Worm (Caenorhabditis elegans) whole organism, L1 larva: ENCODE results near the gene K10C2.6.

Experiments used
- Y116A8C.19 ChIP-seq: sonication (generic microtip); optimal IDR thresholded peaks from 2 replicates; lab custom pipeline; 2016; ENCODE audit warnings: missing compliant biosample characterization, missing genetic modification characterization, borderline replicate concordance
- aha-1 ChIP-seq: fragments of 150-350 bp; optimal IDR thresholded peaks from 2 replicates; lab custom pipeline; 2014; ENCODE audit warnings: missing biosample characterization, missing genetic modification characterization
- aly-2 ChIP-seq: fragments of 150-350 bp; optimal IDR thresholded peaks from 2 replicates; lab custom pipeline; 2014; ENCODE audit warnings: missing biosample characterization, missing genetic modification characterization
- blmp-1 ChIP-seq: fragments of 150-350 bp; optimal IDR thresholded peaks from 2 replicates; lab custom pipeline; 2014; ENCODE audit warnings: missing biosample characterization, missing genetic modification characterization
- ceh-90 ChIP-seq: sonication (generic microtip); optimal IDR thresholded peaks from 2 replicates; lab custom pipeline; 2016; ENCODE audit warnings: missing genetic modification characterization, missing compliant biosample characterization
- dpl-1 ChIP-seq, 3 experiments: fragments of 150-350 bp in 2 of 3; sonication (generic microtip) in 1 of 3; optimal IDR thresholded peaks; 2 replicates each; lab custom pipeline; 2014 to 2017; ENCODE audit warnings: missing biosample characterization in 3 of 3, missing genetic modification characterization in 3 of 3, missing genetic modification reagents in 3 of 3
- dsc-1 ChIP-seq: sonication (generic microtip); optimal IDR thresholded peaks from 2 replicates; lab custom pipeline; 2016; ENCODE audit warnings: mild to moderate bottlenecking, missing genetic modification characterization, missing compliant biosample characterization
- egl-13 ChIP-seq: sonication (generic microtip); optimal IDR thresholded peaks from 2 replicates; lab custom pipeline; 2016; ENCODE audit warnings: missing genotype, missing genetic modification reagents, missing genetic modification characterization, missing compliant biosample characterization
- elt-2 ChIP-seq: sonication (generic microtip); optimal IDR thresholded peaks from 2 replicates; lab custom pipeline; 2016; ENCODE audit warnings: missing genetic modification characterization, mild to moderate bottlenecking, inconsistent platforms, missing compliant biosample characterization, missing genetic modification reagents
- elt-3 ChIP-seq, 6 experiments: fragments of 150-350 bp in 1 of 6; sonication (generic microtip); optimal IDR thresholded peaks; 2 replicates each; lab custom pipeline; 2017 to 2018; ENCODE audit warnings: missing biosample characterization in 6 of 6, missing genetic modification characterization in 6 of 6, inconsistent platforms in 1 of 6
- ets-5 ChIP-seq: fragments of 200-800 bp; sonication (Bioruptor generic); IDR thresholded peaks from 2 replicates; pipeline ENCODE4 v1.3.6; 2022; ENCODE audit warnings: missing genetic modification characterization, missing compliant biosample characterization
- fos-1 ChIP-seq: fragments of 150-350 bp; optimal IDR thresholded peaks from 2 replicates; lab custom pipeline; 2014; ENCODE audit warnings: missing biosample characterization, missing genetic modification characterization
- hpl-2 ChIP-seq: fragments of 150-350 bp; optimal IDR thresholded peaks from 2 replicates; lab custom pipeline; 2014; ENCODE audit warnings: missing biosample characterization, missing genetic modification reagents, missing genetic modification characterization
- irx-1 ChIP-seq: sonication (generic microtip); optimal IDR thresholded peaks from 2 replicates; lab custom pipeline; 2016; ENCODE audit warnings: missing genetic modification characterization, missing compliant biosample characterization
- isw-1 ChIP-seq: fragments of 200-800 bp; sonication (Bioruptor generic); IDR thresholded peaks from 2 replicates; pipeline ENCODE4 v1.3.6; 2022; ENCODE audit warnings: missing genetic modification characterization, missing compliant biosample characterization
- lin-15B ChIP-seq: fragments of 150-350 bp; sonication (generic microtip); optimal IDR thresholded peaks from 3 replicates; lab custom pipeline; 2014; ENCODE audit warnings: missing biosample characterization, missing genetic modification characterization
- lir-3 ChIP-seq: sonication (generic microtip); optimal IDR thresholded peaks from 2 replicates; lab custom pipeline; 2016; ENCODE audit warnings: mild to moderate bottlenecking, missing genetic modification characterization, moderate library complexity, missing compliant biosample characterization; ENCODE audit not compliant: poor library complexity
- mdl-1 ChIP-seq, 2 experiments: fragments of 150-350 bp; optimal IDR thresholded peaks; 2 replicates each; lab custom pipeline; 2014 to 2017; ENCODE audit warnings: missing biosample characterization in 2 of 2, missing genetic modification characterization in 2 of 2, inconsistent platforms in 1 of 2
- mep-1 ChIP-seq: fragments of 150-350 bp; optimal IDR thresholded peaks from 2 replicates; lab custom pipeline; 2014; ENCODE audit warnings: missing biosample characterization, missing genetic modification characterization
- nhr-19 ChIP-seq: fragments of 200-800 bp; sonication (Bioruptor generic); conservative IDR thresholded peaks from 2 replicates; pipeline ENCODE4 v1.3.6; 2022; ENCODE audit warnings: missing genetic modification characterization, missing compliant biosample characterization
- nhr-20 ChIP-seq: sonication (generic microtip); optimal IDR thresholded peaks from 2 replicates; lab custom pipeline; 2016; ENCODE audit warnings: mild to moderate bottlenecking, missing genetic modification characterization, missing compliant biosample characterization
- nhr-237 ChIP-seq: fragments of 150-350 bp; optimal IDR thresholded peaks from 2 replicates; lab custom pipeline; 2014; ENCODE audit warnings: missing biosample characterization, missing genetic modification characterization
- nhr-28 ChIP-seq: fragments of 150-350 bp; optimal IDR thresholded peaks from 2 replicates; lab custom pipeline; 2014; ENCODE audit warnings: missing biosample characterization, missing genetic modification characterization
- nhr-71 ChIP-seq: sonication (generic microtip); optimal IDR thresholded peaks from 2 replicates; lab custom pipeline; 2016; ENCODE audit warnings: mild to moderate bottlenecking, missing genetic modification characterization, moderate library complexity, missing compliant biosample characterization
- nhr-76 ChIP-seq: sonication (generic microtip); optimal IDR thresholded peaks from 2 replicates; lab custom pipeline; 2017; ENCODE audit warnings: missing biosample characterization, missing genetic modification characterization
- nhr-84 ChIP-seq: sonication (generic microtip); optimal IDR thresholded peaks from 2 replicates; lab custom pipeline; 2017; ENCODE audit warnings: missing biosample characterization, missing genetic modification characterization
- nhr-85 ChIP-seq: sonication (generic microtip); peaks from one replicate; lab custom pipeline; 2016; ENCODE audit warnings: missing genetic modification characterization, inconsistent platforms, missing compliant biosample characterization
- pag-3 ChIP-seq: sonication (generic microtip); optimal IDR thresholded peaks from 2 replicates; lab custom pipeline; 2017; ENCODE audit warnings: missing genetic modification characterization, mild to moderate bottlenecking, missing compliant biosample characterization, antibody characterized with exemption, borderline replicate concordance; ENCODE audit not compliant: insufficient read depth
- skn-1 ChIP-seq: fragments of 150-350 bp; optimal IDR thresholded peaks from 2 replicates; lab custom pipeline; 2014; ENCODE audit warnings: missing biosample characterization, missing genetic modification characterization
- snpc-4 ChIP-seq: fragments of 150-350 bp; optimal IDR thresholded peaks from 2 replicates; lab custom pipeline; 2014; ENCODE audit warnings: missing biosample characterization, missing genetic modification characterization
- snu-23 ChIP-seq: sonication (generic microtip); optimal IDR thresholded peaks from 2 replicates; lab custom pipeline; 2016; ENCODE audit warnings: missing genetic modification characterization, missing compliant biosample characterization
- sox-4 ChIP-seq: sonication (generic microtip); optimal IDR thresholded peaks from 2 replicates; lab custom pipeline; 2016; ENCODE audit warnings: missing genetic modification characterization, missing compliant biosample characterization
- swsn-7 ChIP-seq: sonication (generic microtip); optimal IDR thresholded peaks from 2 replicates; lab custom pipeline; 2016; ENCODE audit warnings: missing genetic modification characterization, missing compliant biosample characterization
- tbx-2 ChIP-seq: sonication (generic microtip); optimal IDR thresholded peaks from 2 replicates; lab custom pipeline; 2016; ENCODE audit warnings: missing genetic modification characterization, missing compliant biosample characterization
- unc-130 ChIP-seq: fragments of 150-350 bp; optimal IDR thresholded peaks from 2 replicates; lab custom pipeline; 2017; ENCODE audit warnings: missing biosample characterization, missing genetic modification characterization, inconsistent platforms
- unc-62 ChIP-seq: fragments of 150-350 bp; optimal IDR thresholded peaks from 2 replicates; lab custom pipeline; 2014; ENCODE audit warnings: missing biosample characterization, missing genetic modification reagents, missing genetic modification characterization
- unc-86 ChIP-seq: sonication (generic microtip); optimal IDR thresholded peaks from 2 replicates; lab custom pipeline; 2016; ENCODE audit warnings: missing genetic modification characterization, missing compliant biosample characterization
- unc-98 ChIP-seq: fragments of 200-800 bp; sonication (Bioruptor generic); IDR thresholded peaks from 2 replicates; pipeline ENCODE4 v1.3.6; 2022; ENCODE audit warnings: missing genetic modification characterization, missing compliant biosample characterization
- vab-15 ChIP-seq: sonication (generic microtip); optimal IDR thresholded peaks from 2 replicates; lab custom pipeline; 2017; ENCODE audit warnings: missing genotype, mild to moderate bottlenecking, missing genetic modification characterization, missing compliant biosample characterization
- xbp-1 ChIP-seq: sonication (generic microtip); optimal IDR thresholded peaks from 2 replicates; lab custom pipeline; 2016; ENCODE audit warnings: missing genetic modification characterization, missing compliant biosample characterization
- zip-4 ChIP-seq: fragments of 200-800 bp; sonication (Bioruptor generic); optimal IDR thresholded peaks from 2 replicates; lab custom pipeline; 2018; ENCODE audit warnings: mild to moderate bottlenecking, missing genetic modification characterization, moderate library complexity, missing compliant biosample characterization
- ztf-4 ChIP-seq: fragments of 150-350 bp; optimal IDR thresholded peaks from 2 replicates; lab custom pipeline; 2014; ENCODE audit warnings: missing biosample characterization, missing genetic modification characterization

Gene K10C2.6

DNA sequence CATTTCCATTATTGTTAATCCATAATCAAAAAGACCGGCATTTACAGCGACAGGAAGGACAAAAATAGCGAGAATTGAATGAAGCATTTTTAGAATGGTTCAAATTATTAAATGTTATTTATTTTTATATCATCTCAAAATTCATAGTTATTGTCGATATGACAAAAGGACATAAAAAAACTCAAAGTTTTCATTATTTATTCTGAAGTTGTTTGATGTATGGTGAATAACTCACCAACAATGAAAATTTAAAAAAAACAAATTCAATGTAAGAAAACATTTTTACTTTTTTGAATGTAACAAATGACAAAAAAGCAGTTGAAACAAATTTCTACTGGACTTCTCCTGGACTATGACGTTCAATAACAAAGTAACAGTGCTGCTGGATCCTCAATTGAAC lies 10.8 kb upstream of the K10C2.6 start, which contains the start of gene K10C2.14:
Gene K10C2.14 (minus strand): TSS at position 101 of the 400 bp plus-strand sequence.
- TF ChIP-seq aha-1 (tag; lab: Kevin White, UChicago) (no peak), lin-15B (tag; lab: Kevin White, UChicago) (no peak), egl-13 (tag; lab: Kevin White, UChicago) (no peak), skn-1 (no peak), nhr-237 (tag; lab: Kevin White, UChicago) (no peak), ets-5 (GFP tag; lab: Robert Waterston, UW) (no peak)
- TF ChIP-seq, all 84 proteins: peak for 0

DNA sequence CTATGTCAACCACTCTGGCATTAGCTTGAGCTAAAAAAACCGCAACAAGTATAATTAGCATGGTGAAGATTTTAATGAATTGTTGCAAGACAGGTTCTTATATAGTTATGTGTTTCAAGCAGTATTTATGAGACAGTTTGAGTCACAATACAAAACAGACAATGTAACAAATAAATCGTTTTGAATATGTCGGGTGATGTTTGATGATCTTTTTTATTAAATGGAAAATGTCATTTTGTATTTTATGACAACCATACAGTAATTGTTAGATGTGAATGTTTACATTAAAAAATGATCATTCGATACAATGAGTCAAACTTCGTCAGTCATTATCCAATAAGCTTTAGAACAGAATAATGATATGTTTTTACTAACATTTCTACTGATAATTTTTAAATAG lies 7.9 kb upstream of the K10C2.6 start, which contains the start of gene K10C2.7:
Gene K10C2.7 (minus strand): TSS at position 101 of the 400 bp plus-strand sequence.
- TF ChIP-seq lir-3 (tag; lab: Kevin White, UChicago) (no peak), unc-98 (GFP tag; lab: Robert Waterston, UW) (no peak), hpl-2 (no peak), irx-1 (tag; lab: Kevin White, UChicago) (no peak), dsc-1 (tag; lab: Kevin White, UChicago) (no peak), nhr-76 (no peak), mep-1 (no peak), sox-4 (tag; lab: Kevin White, UChicago) (no peak), blmp-1 (tag; lab: Kevin White, UChicago) (no peak)

DNA sequence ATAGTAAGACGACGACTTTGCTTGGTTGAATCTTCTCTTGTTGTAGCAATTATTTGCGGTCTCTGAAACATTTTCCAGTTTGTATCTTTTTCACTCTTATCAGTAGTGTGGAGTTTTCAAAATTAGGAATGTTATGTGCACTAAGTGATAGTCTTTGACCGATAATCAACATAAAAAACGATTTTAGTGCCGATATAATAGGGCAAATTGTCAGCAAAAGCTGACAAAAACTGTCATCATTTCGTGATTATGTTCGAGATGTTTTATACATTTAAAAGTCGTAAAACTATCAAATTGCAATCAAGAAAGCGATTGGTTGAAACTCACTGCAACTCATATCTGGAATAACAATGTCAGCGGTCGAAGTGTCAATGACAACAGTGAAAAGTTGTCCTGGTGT lies 6.0 kb upstream of the K10C2.6 start:
- TF ChIP-seq unc-98 (GFP tag; lab: Robert Waterston, UW) (no peak), elt-2 (tag; lab: Kevin White, UChicago) (peak; percentile 63)

DNA sequence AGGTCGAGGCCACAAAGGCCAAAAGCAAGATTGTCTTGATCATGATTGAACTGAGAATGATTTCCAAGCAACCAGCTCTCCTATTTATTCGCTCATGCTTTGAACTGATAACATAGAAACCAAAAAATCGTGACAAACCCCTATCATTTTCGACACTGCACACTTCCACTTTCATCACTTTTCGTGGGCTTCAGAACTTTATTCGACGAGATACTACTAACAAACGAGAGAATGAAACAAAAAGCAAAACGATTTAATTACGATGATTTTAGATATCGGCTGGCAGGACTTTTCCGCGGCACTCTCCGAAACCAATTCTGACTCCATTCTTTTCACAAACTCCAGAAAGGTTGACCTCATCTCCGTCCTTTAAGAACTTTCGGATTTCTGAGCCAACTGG lies 4.7 kb upstream of the K10C2.6 start, which contains the start of gene asp-14:
Gene asp-14 (minus strand): TSS at position 101 of the 400 bp plus-strand sequence.
- TF ChIP-seq dsc-1 (tag; lab: Kevin White, UChicago) = no peak
- no peak for TF ChIP-seq fos-1 (tag; lab: Kevin White, UChicago)
- no peak for TF ChIP-seq nhr-84 (tag; lab: Kevin White, UChicago)
- no peak for TF ChIP-seq nhr-71
- no peak for TF ChIP-seq unc-86 (tag; lab: Kevin White, UChicago)
- TF ChIP-seq blmp-1 (tag; lab: Kevin White, UChicago) = no peak
- TF ChIP-seq unc-62 (GFP tag; lab: Kevin White, UChicago) = no peak
- no peak for TF ChIP-seq skn-1
- no peak for TF ChIP-seq unc-98 (GFP tag; lab: Robert Waterston, UW)
- TF ChIP-seq zip-4 (GFP tag; lab: Kevin White, UChicago) = no peak
- no peak for TF ChIP-seq elt-3 (tag; optimal IDR thresholded peaks at IDR 0.05; lab: Kevin White, UChicago)
- TF ChIP-seq ztf-4 (tag; lab: Kevin White, UChicago) = no peak
- TF ChIP-seq, all 84 proteins: peak for 0

DNA sequence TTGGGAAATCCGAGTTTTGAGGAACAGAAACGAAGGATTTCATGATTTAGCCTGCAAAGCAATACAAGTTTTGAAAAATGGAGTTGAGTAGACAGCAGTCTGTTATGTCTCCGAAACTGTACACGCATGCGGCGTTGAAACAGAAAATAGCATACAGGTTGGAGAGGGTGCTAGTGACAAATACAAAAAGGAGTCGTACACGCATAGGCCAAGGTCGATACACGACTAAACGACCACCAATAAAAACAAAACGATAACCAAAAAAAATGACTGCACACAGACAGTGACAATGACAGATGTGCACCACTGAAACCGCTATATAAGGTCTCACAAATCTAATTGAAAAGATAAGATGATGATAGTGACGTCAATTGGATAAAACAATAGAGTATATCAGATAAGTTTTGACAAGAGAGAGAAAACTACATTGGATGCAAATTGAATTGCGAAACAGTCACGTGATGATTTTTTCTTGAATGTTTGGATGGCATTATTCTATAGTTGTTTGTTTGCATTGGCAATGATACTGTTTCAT lies 2.3 kb upstream of the K10C2.6 start, which contains the start of gene fah-1:
Gene fah-1 (minus strand): TSS at position 51 of the 535 bp plus-strand sequence.
- TF ChIP-seq ceh-90 (tag; lab: Kevin White, UChicago) (no peak), aha-1 (tag; lab: Kevin White, UChicago) (no peak), dpl-1 (GFP tag; optimal IDR thresholded peaks at IDR 0.05; lab: Kevin White, UChicago) (peak in 1 of 3 experiments; percentile 16), tbx-2 (tag; lab: Kevin White, UChicago) (no peak), isw-1 (GFP tag; lab: Robert Waterston, UW) (no peak), hpl-2 (no peak), nhr-19 (peak; percentile 43), unc-62 (GFP tag; lab: Kevin White, UChicago) (no peak), xbp-1 (tag; lab: Kevin White, UChicago) (peak; percentile 52), mep-1 (peak; percentile 34), vab-15 (peak; percentile 1), snu-23 (GFP tag; lab: Kevin White, UChicago) (peak; percentile 66), unc-130 (tag; lab: Kevin White, UChicago) (no peak), zip-4 (GFP tag; lab: Kevin White, UChicago) (peak; percentile 38), nhr-20 (tag; lab: Kevin White, UChicago) (peak; percentile 97), elt-3 (tag; optimal IDR thresholded peaks at IDR 0.05; lab: Kevin White, UChicago) (peak in 3 of 6 experiments; percentile 71 to 92 (median 82)), snpc-4 (tag; lab: Kevin White, UChicago) (no peak), aly-2 (tag; lab: Kevin White, UChicago) (no peak), Y116A8C.19 (tag; lab: Kevin White, UChicago) (no peak), nhr-71 (peak; percentile 85), pag-3 (tag; lab: Kevin White, UChicago) (peak; percentile 89), swsn-7 (peak; percentile 27), blmp-1 (tag; lab: Kevin White, UChicago) (peak; percentile 37), nhr-28 (tag; lab: Kevin White, UChicago) (no peak), egl-13 (tag; lab: Kevin White, UChicago) (no peak), mdl-1 (tag; optimal IDR thresholded peaks at IDR 0.05; lab: Kevin White, UChicago) (peak in 1 of 2 experiments; percentile 3), elt-2 (tag; lab: Kevin White, UChicago) (peak; percentile 43), nhr-85 (peak; percentile 97), lir-3 (tag; lab: Kevin White, UChicago) (no peak)
